Fruit fly (Drosophila melanogaster) whole organism: ENCODE data around the gene Sap-r.

Source experiments
- EcR ChIP-seq, 2 experiments: fragments of >200 bp; optimal IDR thresholded peaks; 2 replicates each; lab custom pipeline; 2017; ENCODE audit warnings: missing biosample characterization in 2 of 2, missing genetic modification characterization in 2 of 2, missing genetic modification reagents in 2 of 2
- pan ChIP-seq: fragments of >200 bp; optimal IDR thresholded peaks from 2 replicates; lab custom pipeline; 2017
- psq ChIP-seq: fragments of >200 bp; optimal IDR thresholded peaks from 2 replicates; lab custom pipeline; 2017

DNA sequence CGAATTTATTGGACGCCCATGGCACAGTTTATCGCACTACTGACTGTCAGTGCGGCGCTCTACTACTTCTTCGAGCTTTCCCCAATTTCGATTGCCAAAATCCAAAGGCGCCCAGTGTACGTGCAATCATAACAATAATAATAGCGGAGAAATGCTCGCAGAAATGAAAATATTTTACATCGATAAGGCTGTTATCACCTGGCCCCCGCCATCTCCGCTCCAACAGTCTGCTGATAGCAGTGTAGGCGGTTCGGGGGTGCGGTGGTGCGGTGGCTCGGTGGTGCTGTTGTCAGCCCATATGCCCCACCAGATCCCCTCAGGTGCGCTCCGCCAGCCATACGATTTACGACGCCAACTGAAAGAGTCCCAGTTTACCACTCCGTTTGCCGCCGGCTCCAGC is 26.4 kb upstream of the Sap-r start:
- no peak for TF ChIP-seq psq (lab: Kevin White, UChicago)
- no peak for TF ChIP-seq EcR (GFP tag; optimal IDR thresholded peaks at IDR 0.05; lab: Kevin White, UChicago)
- no peak for TF ChIP-seq pan
